Fruit fly (Drosophila melanogaster): ENCODE results near the gene f.

The f gene

DNA sequence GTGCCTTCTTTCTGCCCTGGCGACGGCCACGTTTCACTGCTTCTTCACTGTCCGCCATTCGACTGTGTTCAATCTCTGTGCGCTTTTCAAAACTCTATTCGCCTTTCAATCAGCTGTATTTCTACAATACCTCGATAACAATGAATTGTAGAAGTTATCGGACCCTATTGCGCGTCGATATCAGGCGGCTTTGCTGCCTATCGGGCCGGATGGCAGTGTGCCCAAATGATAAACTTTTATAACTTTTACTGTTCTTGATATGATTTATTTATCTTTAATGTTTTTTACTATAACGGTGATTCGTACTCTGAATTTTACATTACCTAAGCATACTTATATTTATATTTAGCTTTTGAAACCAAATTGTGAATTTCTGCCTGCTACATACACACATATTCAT, 12.1 kb downstream of the f start, which contains the start of gene CG8915 (continued):
- TF ChIP-seq gt (GFP tag; IDR thresholded peaks at IDR 0.05) (no peak), Oaz (GFP tag; IDR thresholded peaks at IDR 0.05) (no peak), Sry-δ (GFP tag; optimal IDR thresholded peaks at IDR 0.05) (peak; percentile 35), Doc3 (GFP tag; IDR thresholded peaks at IDR 0.05; ENCODE audit: partially characterized antibody) (peak; percentile 45; the same call in 1 of the 3 replicates), CG1603 (tag; optimal IDR thresholded peaks at IDR 0.05) (peak; percentile 25), CG16813 (GFP tag; IDR thresholded peaks at IDR 0.05; ENCODE audit: partially characterized antibody) (no peak), CG7372 (GFP tag; IDR thresholded peaks at IDR 0.05) (no peak), HLH3B (GFP tag; IDR thresholded peaks at IDR 0.05) (no peak), Opbp (GFP tag; IDR thresholded peaks at IDR 0.05; ENCODE audit: partially characterized antibody) (peak; percentile 66; the same call in 2 of the 3 replicates), CG7839 (tag; optimal IDR thresholded peaks at IDR 0.05) (peak; percentile 18), Bgb (GFP tag; IDR thresholded peaks at IDR 0.05; ENCODE audit: partially characterized antibody) (peak; percentile 62), BEAF-32 (GFP tag; optimal IDR thresholded peaks at IDR 0.05) (peak; percentile 46), CG2116 (GFP tag; optimal IDR thresholded peaks at IDR 0.05) (peak; percentile 58), CG2678 (tag; optimal IDR thresholded peaks at IDR 0.05) (no peak), CG2712 (tag; optimal IDR thresholded peaks at IDR 0.05) (peak; percentile 9), nom (GFP tag; optimal IDR thresholded peaks at IDR 0.05) (no peak), CG12391 (tag; optimal IDR thresholded peaks at IDR 0.05) (peak; percentile 5), amos (GFP tag; IDR thresholded peaks at IDR 0.05; ENCODE audit: partially characterized antibody) (peak; percentile 47; the same call in 1 of the 2 replicates), crc (GFP tag; optimal IDR thresholded peaks at IDR 0.05) (no peak), HHEX (GFP tag; optimal IDR thresholded peaks at IDR 0.05) (no peak), knrl (GFP tag; IDR thresholded peaks at IDR 0.05; ENCODE audit: partially characterized antibody) (peak; percentile 33; the same call in 1 of the 3 replicates), pzg (GFP tag; optimal IDR thresholded peaks at IDR 0.05) (peak; percentile 34), Scr (GFP tag; IDR thresholded peaks at IDR 0.05; ENCODE audit: partially characterized antibody) (peak; percentile 49), CG3726 (GFP tag; IDR thresholded peaks at IDR 0.05) (no peak)

- TF ChIP-seq CG1529 (GFP tag; optimal IDR thresholded peaks at IDR 0.05) (no peak), CG16863 (GFP tag; optimal IDR thresholded peaks at IDR 0.05) (no peak), CG3065 (GFP tag; optimal IDR thresholded peaks at IDR 0.05) (no peak), CG7556 (GFP tag; optimal IDR thresholded peaks at IDR 0.05) (no peak), psq (GFP tag; optimal IDR thresholded peaks at IDR 0.05) (no peak), CG34376 (GFP tag; optimal IDR thresholded peaks at IDR 0.05) (no peak), sisA (GFP tag; IDR thresholded peaks at IDR 0.05) (no peak), CG17912 (GFP tag; optimal IDR thresholded peaks at IDR 0.05) (no peak), corto (GFP tag; optimal IDR thresholded peaks at IDR 0.05) (no peak), CG18619 (GFP tag; optimal IDR thresholded peaks at IDR 0.05) (no peak), Doc2 (GFP tag; IDR thresholded peaks at IDR 0.05) (no peak), CG15073 (GFP tag; optimal IDR thresholded peaks at IDR 0.05) (no peak), TFAM (GFP tag; optimal IDR thresholded peaks at IDR 0.05) (no peak), nerfin-1 (tag; optimal IDR thresholded peaks at IDR 0.05) (no peak), Bgb (GFP tag; IDR thresholded peaks at IDR 0.05; ENCODE audit: partially characterized antibody) (0 out of 2 replicates have a peak, but pooled peaks have one; percentile 11), ewg (GFP tag; optimal IDR thresholded peaks at IDR 0.05) (no peak), dm (GFP tag; optimal IDR thresholded peaks at IDR 0.05) (peak; percentile 66), Dek (tag; optimal IDR thresholded peaks at IDR 0.05) (no peak), Dll (GFP tag; IDR thresholded peaks at IDR 0.05; ENCODE audit: partially characterized antibody) (no peak), lbe (GFP tag; optimal IDR thresholded peaks at IDR 0.05) (no peak), BEAF-32 (GFP tag; optimal IDR thresholded peaks at IDR 0.05) (peak; percentile 10), bigmax (GFP tag; optimal IDR thresholded peaks at IDR 0.05) (peak; percentile 37)
Measured at dm6 chrX:17246916-17247315, 14.2 kb downstream of the f start, which contains the start of gene CG42854. TSS of gene CG42854 (minus strand) at chrX:17247016.

Measured in whole organism, embryonic.